Worm (Caenorhabditis elegans) whole organism, L4 larva: ENCODE data around the gene fnta-1.

Experiments used
- D1046.2 ChIP-seq: fragments of 200-800 bp; sonication (Bioruptor generic); IDR thresholded peaks from 2 replicates; pipeline ENCODE4 v1.3.6; 2022; ENCODE audit warnings: missing genetic modification characterization, missing compliant biosample characterization
- F10B5.3 ChIP-seq: sonication (generic microtip); optimal IDR thresholded peaks from 2 replicates; lab custom pipeline; 2016; ENCODE audit warnings: mild to moderate bottlenecking, missing genetic modification characterization, missing compliant biosample characterization
- F26F4.8 ChIP-seq: fragments of 200-800 bp; sonication (Bioruptor generic); conservative IDR thresholded peaks from 2 replicates; pipeline ENCODE4 v1.3.6; 2022; ENCODE audit warnings: missing genetic modification characterization, missing compliant biosample characterization
- R02D3.7 ChIP-seq: fragments of 150-350 bp; sonication (generic microtip); optimal IDR thresholded peaks from 3 replicates; lab custom pipeline; 2014; ENCODE audit warnings: missing biosample characterization, missing genetic modification characterization
- Y105C5A.15 ChIP-seq: fragments of 200-800 bp; sonication (Bioruptor generic); IDR thresholded peaks from 2 replicates; pipeline ENCODE4 v1.3.6; 2022; ENCODE audit warnings: missing genetic modification characterization, missing compliant biosample characterization
- Y75B8A.6 ChIP-seq: fragments of 200-800 bp; sonication (Bioruptor generic); IDR thresholded peaks from 2 replicates; pipeline ENCODE4 v1.3.6; 2022; ENCODE audit warnings: missing genetic modification reagents, missing genetic modification characterization, missing compliant biosample characterization
- aha-1 ChIP-seq: fragments of 150-350 bp; peaks from one replicate; lab custom pipeline; 2014; ENCODE audit warnings: missing biosample characterization, missing genetic modification characterization
- aly-2 ChIP-seq: sonication (generic microtip); optimal IDR thresholded peaks from 2 replicates; lab custom pipeline; 2018; ENCODE audit warnings: missing biosample characterization, missing genetic modification characterization
- ceh-32 ChIP-seq: sonication (generic microtip); optimal IDR thresholded peaks from 2 replicates; lab custom pipeline; 2016; ENCODE audit warnings: mild to moderate bottlenecking, missing genetic modification characterization, missing compliant biosample characterization; ENCODE audit not compliant: poor library complexity
- ceh-62 ChIP-seq: sonication (generic microtip); optimal IDR thresholded peaks from 2 replicates; lab custom pipeline; 2017; ENCODE audit warnings: missing biosample characterization, missing genetic modification characterization
- daf-16 ChIP-seq, 3 experiments: sonication (generic microtip); optimal IDR thresholded peaks; 2 replicates each; lab custom pipeline; 2016 to 2017; ENCODE audit warnings: missing genetic modification characterization in 3 of 3, missing genetic modification reagents in 3 of 3, mild to moderate bottlenecking in 2 of 3, missing compliant biosample characterization in 2 of 3, missing biosample characterization in 1 of 3, moderate library complexity in 1 of 3
- daf-8 ChIP-seq: fragments of 200-800 bp; sonication (Bioruptor generic); IDR thresholded peaks from 2 replicates; pipeline ENCODE4 v1.3.6; 2022; ENCODE audit warnings: missing genetic modification characterization, missing compliant biosample characterization
- dmd-6 ChIP-seq: fragments of 200-800 bp; sonication (Bioruptor generic); IDR thresholded peaks from 2 replicates; pipeline ENCODE4 v1.3.6; 2022; ENCODE audit warnings: missing genetic modification reagents, missing genetic modification characterization, missing compliant biosample characterization
- dmd-8 ChIP-seq: fragments of 200-800 bp; sonication (Bioruptor generic); IDR thresholded peaks from 2 replicates; pipeline ENCODE4 v1.3.6; 2022; ENCODE audit warnings: missing genetic modification characterization, missing compliant biosample characterization
- dmd-9 ChIP-seq: fragments of 200-800 bp; sonication (Bioruptor generic); IDR thresholded peaks from 2 replicates; pipeline ENCODE4 v1.3.6; 2022; ENCODE audit warnings: missing genetic modification reagents, missing genetic modification characterization, missing compliant biosample characterization
- dpl-1 ChIP-seq: fragments of 150-350 bp; optimal IDR thresholded peaks from 2 replicates; lab custom pipeline; 2014; ENCODE audit warnings: missing biosample characterization, missing genetic modification reagents, missing genetic modification characterization
- duxl-1 ChIP-seq: sonication (generic microtip); optimal IDR thresholded peaks from 2 replicates; lab custom pipeline; 2016; ENCODE audit warnings: mild to moderate bottlenecking, missing genetic modification characterization, moderate library complexity, missing compliant biosample characterization; ENCODE audit not compliant: poor library complexity
- dve-1 ChIP-seq: sonication (generic microtip); optimal IDR thresholded peaks from 2 replicates; lab custom pipeline; 2017; ENCODE audit warnings: antibody characterized with exemption, mild to moderate bottlenecking, missing genetic modification characterization, missing compliant biosample characterization; ENCODE audit not compliant: insufficient read depth
- jun-1 ChIP-seq: fragments of 150-350 bp; optimal IDR thresholded peaks from 2 replicates; lab custom pipeline; 2014; ENCODE audit warnings: missing biosample characterization, missing genetic modification reagents, missing genetic modification characterization
- lin-1 ChIP-seq: fragments of 200-800 bp; sonication (Bioruptor generic); IDR thresholded peaks from 2 replicates; pipeline ENCODE4 v1.3.6; 2022; ENCODE audit warnings: missing genetic modification reagents, missing genetic modification characterization, missing compliant biosample characterization
- lin-13 ChIP-seq: fragments of 150-350 bp; optimal IDR thresholded peaks from 2 replicates; lab custom pipeline; 2014; ENCODE audit warnings: missing biosample characterization, missing genetic modification reagents, missing genetic modification characterization
- lin-15B ChIP-seq: fragments of 150-350 bp; sonication (generic microtip); optimal IDR thresholded peaks from 3 replicates; lab custom pipeline; 2014; ENCODE audit warnings: missing biosample characterization, missing genetic modification characterization
- lin-38 ChIP-seq: fragments of 200-800 bp; sonication (Bioruptor generic); IDR thresholded peaks from 2 replicates; pipeline ENCODE4 v1.3.6; 2022; ENCODE audit warnings: missing genetic modification reagents, missing genetic modification characterization, missing compliant biosample characterization
- lir-3 ChIP-seq: sonication (generic microtip); optimal IDR thresholded peaks from 2 replicates; lab custom pipeline; 2016; ENCODE audit warnings: mild to moderate bottlenecking, missing genetic modification characterization, missing compliant biosample characterization
- madf-5 ChIP-seq, 2 experiments: fragments of 200-800 bp; sonication (Bioruptor generic); IDR thresholded peaks; 2 replicates each; pipeline ENCODE4 v1.3.6; 2022; ENCODE audit warnings: missing compliant biosample characterization in 2 of 2, missing genetic modification characterization in 2 of 2
- nhr-10 ChIP-seq: fragments of 150-350 bp; optimal IDR thresholded peaks from 2 replicates; lab custom pipeline; 2014; ENCODE audit warnings: missing biosample characterization, missing genetic modification characterization
- nhr-111 ChIP-seq: fragments of 200-800 bp; sonication (Bioruptor generic); optimal IDR thresholded peaks from 2 replicates; lab custom pipeline; 2018; ENCODE audit warnings: mild to moderate bottlenecking, missing genetic modification characterization, missing compliant biosample characterization
- nhr-237 ChIP-seq: sonication (generic microtip); optimal IDR thresholded peaks from 2 replicates; lab custom pipeline; 2017; ENCODE audit warnings: missing biosample characterization, missing genetic modification characterization
- nhr-25 ChIP-seq: sonication (generic microtip); optimal IDR thresholded peaks from 2 replicates; lab custom pipeline; 2017; ENCODE audit warnings: missing genetic modification characterization, mild to moderate bottlenecking, missing compliant biosample characterization, antibody characterized with exemption, moderate library complexity, borderline replicate concordance; ENCODE audit not compliant: insufficient read depth
- nhr-28 ChIP-seq: fragments of 150-350 bp; optimal IDR thresholded peaks from 2 replicates; lab custom pipeline; 2014; ENCODE audit warnings: missing biosample characterization, missing genetic modification characterization
- nhr-77 ChIP-seq: fragments of 150-350 bp; optimal IDR thresholded peaks from 2 replicates; lab custom pipeline; 2014; ENCODE audit warnings: missing biosample characterization, missing genetic modification characterization
- php-3 ChIP-seq: fragments of 200-800 bp; sonication (Bioruptor generic); IDR thresholded peaks from 2 replicates; pipeline ENCODE4 v1.3.6; 2022; ENCODE audit warnings: missing genetic modification reagents, missing genetic modification characterization, missing compliant biosample characterization
- saeg-2 ChIP-seq: fragments of 200-800 bp; sonication (Bioruptor generic); IDR thresholded peaks from 2 replicates; pipeline ENCODE4 v1.3.6; 2022; ENCODE audit warnings: missing genetic modification reagents, missing genetic modification characterization, missing compliant biosample characterization
- sdz-12 ChIP-seq: fragments of 200-800 bp; sonication (Bioruptor generic); optimal IDR thresholded peaks from 2 replicates; lab custom pipeline; 2018; ENCODE audit warnings: mild to moderate bottlenecking, missing genetic modification characterization, missing compliant biosample characterization
- snpc-1.2 ChIP-seq: fragments of 200-800 bp; sonication (Bioruptor generic); IDR thresholded peaks from 2 replicates; pipeline ENCODE4 v1.3.6; 2022; ENCODE audit warnings: missing genetic modification reagents, missing genetic modification characterization, missing compliant biosample characterization
- spr-3 ChIP-seq: fragments of 200-800 bp; sonication (Bioruptor generic); optimal IDR thresholded peaks from 2 replicates; lab custom pipeline; 2018; ENCODE audit warnings: mild to moderate bottlenecking, missing genetic modification characterization, missing compliant biosample characterization
- unc-62 ChIP-seq, 3 experiments: fragments of 150-350 bp in 1 of 3; sonication (generic microtip); optimal IDR thresholded peaks in 2 of 3; peaks in 1 of 3; 1 replicate in 1 of 3; 2 replicates in 2 of 3; lab custom pipeline; 2014 to 2017; ENCODE audit warnings: missing biosample characterization in 3 of 3, missing genetic modification characterization in 3 of 3, missing genetic modification reagents in 3 of 3, missing genotype in 1 of 3
- zag-1 ChIP-seq: fragments of 150-350 bp; optimal IDR thresholded peaks from 2 replicates; lab custom pipeline; 2014; ENCODE audit warnings: missing biosample characterization, missing genetic modification characterization
- zfp-2 ChIP-seq: sonication (generic microtip); optimal IDR thresholded peaks from 2 replicates; lab custom pipeline; 2016; ENCODE audit warnings: mild to moderate bottlenecking, missing genetic modification characterization, missing compliant biosample characterization
- zip-2 ChIP-seq: fragments of 150-350 bp; optimal IDR thresholded peaks from 2 replicates; lab custom pipeline; 2014; ENCODE audit warnings: missing biosample characterization, missing genetic modification characterization

The fnta-1 gene

DNA sequence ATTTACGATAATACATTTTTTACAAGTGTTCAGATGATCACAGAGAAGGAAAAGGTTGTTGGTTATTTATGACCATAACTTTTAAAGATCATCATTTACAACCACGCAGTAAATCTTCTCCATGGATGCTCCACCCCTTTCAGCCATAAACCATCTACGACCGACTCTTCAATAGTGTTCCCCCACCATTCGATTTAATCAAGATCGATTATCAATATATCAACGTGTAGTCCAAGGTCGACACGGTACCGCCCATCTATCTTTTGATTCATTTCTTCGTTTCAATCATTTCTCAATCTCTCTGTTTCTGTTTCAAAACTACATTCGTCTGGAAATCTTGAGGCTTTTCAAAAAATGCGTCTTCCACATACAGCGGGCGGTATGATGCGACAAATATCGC, 4.7 kb upstream of the fnta-1 start, which contains the start of gene aass-1:
TSS of gene aass-1 (plus strand) at position 301 of the 400 bp plus-strand sequence.
- peak; percentile 5 for TF ChIP-seq nhr-28
- peak; percentile 6 for TF ChIP-seq R02D3.7 (tag; lab: Kevin White, UChicago)
- TF ChIP-seq ceh-32 (tag; lab: Kevin White, UChicago): no peak
- TF ChIP-seq jun-1 (tag; lab: Kevin White, UChicago): no peak
- no peak for TF ChIP-seq lir-3 (tag; lab: Kevin White, UChicago)
- no peak for TF ChIP-seq nhr-111
- TF ChIP-seq unc-62 (GFP tag; optimal IDR thresholded peaks at IDR 0.05 in 1 of 2; lab: Kevin White, UChicago): no peak
- TF ChIP-seq unc-62 (tag; optimal IDR thresholded peaks at IDR 0.05; lab: Kevin White, UChicago): no peak
- TF ChIP-seq dmd-9 (GFP tag; lab: Robert Waterston, UW): no peak
- TF ChIP-seq lin-15B (tag; lab: Kevin White, UChicago): no peak
- TF ChIP-seq sdz-12: no peak
- no peak for TF ChIP-seq lin-13 (GFP tag; lab: Kevin White, UChicago)
- TF ChIP-seq zfp-2 (tag; lab: Kevin White, UChicago): no peak
- TF ChIP-seq daf-16 (GFP tag; optimal IDR thresholded peaks at IDR 0.05; lab: Kevin White, UChicago): no peak
- TF ChIP-seq daf-16 (tag; optimal IDR thresholded peaks at IDR 0.05; lab: Kevin White, UChicago): no peak
- no peak for TF ChIP-seq aly-2 (tag; lab: Kevin White, UChicago)
- TF ChIP-seq zip-2 (tag; lab: Kevin White, UChicago): no peak

DNA sequence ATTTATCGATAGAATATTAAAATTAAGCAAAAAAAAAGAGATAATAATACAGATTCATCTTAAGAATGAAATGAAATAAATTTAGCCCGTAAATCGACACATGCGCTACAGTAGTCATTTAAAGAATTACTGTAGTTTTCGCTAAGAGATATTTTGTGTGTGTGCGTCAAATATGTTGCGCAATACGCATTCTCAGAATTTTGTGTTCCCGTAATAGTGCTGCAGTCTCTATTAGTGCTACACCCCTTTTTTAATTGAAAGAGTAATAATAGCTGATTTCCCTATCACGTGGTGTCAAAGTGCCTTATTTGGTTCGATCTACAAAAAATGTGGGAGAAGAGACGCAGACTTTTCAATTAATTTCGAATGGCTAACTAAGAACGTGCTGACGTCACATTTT, 4.2 kb upstream of the fnta-1 start:
- no peak for TF ChIP-seq ceh-62 (tag; lab: Kevin White, UChicago)
- no peak for TF ChIP-seq php-3 (GFP tag; lab: Robert Waterston, UW)
- no peak for TF ChIP-seq dmd-6 (GFP tag; lab: Robert Waterston, UW)
- TF ChIP-seq F26F4.8 (GFP tag; lab: Robert Waterston, UW): no peak
- TF ChIP-seq, all 104 proteins: peak for 0

- TF ChIP-seq madf-5 (GFP tag; IDR thresholded peaks at IDR 0.05; lab: Robert Waterston, UW): no peak
- TF ChIP-seq lin-38 (GFP tag; lab: Robert Waterston, UW): peak; percentile 11; the same call in 1 of the 2 replicates
Observed at ce11 chrIV:237350-237749, 2.8 kb downstream of the fnta-1 start, which contains the start of gene ints-13. ints-13 (minus strand) TSS chrIV:237450.

- TF ChIP-seq duxl-1 (tag; lab: Kevin White, UChicago): no peak
- no peak for TF ChIP-seq zfp-2 (tag; lab: Kevin White, UChicago)
- no peak for TF ChIP-seq dmd-8 (GFP tag; lab: Robert Waterston, UW)
- TF ChIP-seq nhr-237 (tag; lab: Kevin White, UChicago): no peak
- no peak for TF ChIP-seq lin-1 (GFP tag; lab: Robert Waterston, UW)
- no peak for TF ChIP-seq F10B5.3 (tag; lab: Kevin White, UChicago)
- TF ChIP-seq snpc-1.2 (GFP tag; lab: Robert Waterston, UW): no peak
- TF ChIP-seq aha-1: no peak
- TF ChIP-seq aly-2 (tag; lab: Kevin White, UChicago): no peak
- no peak for TF ChIP-seq Y75B8A.6 (GFP tag; lab: Robert Waterston, UW)
Observed at ce11 chrIV:236138-236537, 4.0 kb downstream of the fnta-1 start.

ce11 chrIV:231673-232072, 8.4 kb downstream of the fnta-1 start, which contains the start of gene gtf-2H1:
gtf-2H1 (minus strand) TSS chrIV:231773.
- TF ChIP-seq daf-8 (GFP tag; lab: Robert Waterston, UW): no peak
- TF ChIP-seq D1046.2 (GFP tag; lab: Robert Waterston, UW): no peak
- no peak for TF ChIP-seq dve-1 (tag; lab: Kevin White, UChicago)
- no peak for TF ChIP-seq saeg-2 (GFP tag; lab: Robert Waterston, UW)
- TF ChIP-seq dpl-1: no peak
- TF ChIP-seq nhr-10 (tag; lab: Kevin White, UChicago): no peak
- no peak for TF ChIP-seq ceh-32 (tag; lab: Kevin White, UChicago)
- TF ChIP-seq php-3 (GFP tag; lab: Robert Waterston, UW): no peak
- no peak for TF ChIP-seq nhr-237 (tag; lab: Kevin White, UChicago)
- no peak for TF ChIP-seq spr-3
- no peak for TF ChIP-seq nhr-25 (tag; lab: Kevin White, UChicago)
- no peak for TF ChIP-seq aha-1
- TF ChIP-seq snpc-1.2 (GFP tag; lab: Robert Waterston, UW): no peak
- no peak for TF ChIP-seq Y105C5A.15
- no peak for TF ChIP-seq nhr-77 (tag; lab: Kevin White, UChicago)
- no peak for TF ChIP-seq lin-15B (tag; lab: Kevin White, UChicago)
- TF ChIP-seq zag-1: no peak
- no peak for TF ChIP-seq daf-16 (GFP tag; optimal IDR thresholded peaks at IDR 0.05; lab: Kevin White, UChicago)
- TF ChIP-seq daf-16 (tag; optimal IDR thresholded peaks at IDR 0.05; lab: Kevin White, UChicago): no peak
